Fruit fly (Drosophila melanogaster): ENCODE results near the gene CG32112.

The CG32112 gene

DNA sequence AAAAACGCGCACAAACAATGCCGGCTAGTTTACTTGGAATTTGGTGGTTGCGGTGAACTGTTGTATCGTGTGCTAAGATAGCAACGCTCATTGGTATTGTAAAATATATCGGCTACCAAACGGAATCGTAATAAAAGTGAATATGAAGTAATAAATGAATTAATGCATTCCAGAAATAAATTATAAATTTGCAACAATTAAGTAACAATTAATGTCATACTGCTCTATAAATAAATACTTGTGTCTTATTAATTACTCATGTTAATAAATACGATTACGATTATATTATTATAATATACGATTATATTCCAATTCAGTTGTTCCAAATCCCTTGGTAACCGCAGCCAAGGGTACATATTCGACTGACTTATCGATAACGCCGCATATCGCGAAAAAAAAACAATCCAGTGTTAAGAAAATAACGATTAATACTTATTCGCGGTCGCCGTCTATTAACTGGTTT, 6.9 kb upstream of the CG32112 start, which contains the start of the genes SmD1 and Ptp69D (continued):
- TF ChIP-seq Ets65A (GFP tag) = peak; percentile 32
- TF ChIP-seq Doc2 (GFP tag; IDR thresholded peaks at IDR 0.05) = no peak
- peak; percentile 0 for TF ChIP-seq HmgZ (tag; optimal IDR thresholded peaks at IDR 0.05)
- no peak for TF ChIP-seq CoRest (tag; optimal IDR thresholded peaks at IDR 0.05)
- peak; percentile 7 for TF ChIP-seq gfzf (GFP tag; optimal IDR thresholded peaks at IDR 0.05)

DNA sequence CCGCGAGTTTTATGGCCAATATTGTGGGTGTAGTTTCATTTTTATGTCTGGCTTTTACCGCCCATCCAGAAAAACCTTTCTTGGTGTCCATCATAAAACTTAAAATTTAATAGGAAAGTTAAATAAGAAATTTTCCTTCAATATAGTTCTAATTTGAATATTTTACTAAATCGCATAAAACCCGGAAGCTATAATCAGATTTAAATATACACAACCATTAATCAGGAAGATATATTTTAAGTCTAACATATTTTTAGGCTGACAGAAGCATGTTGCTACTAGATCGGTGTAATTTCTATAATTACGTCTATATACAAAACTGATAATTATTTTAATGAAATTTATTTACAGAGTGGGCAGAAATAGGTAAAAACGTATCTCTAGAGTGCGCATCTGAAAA, 5.8 kb upstream of the CG32112 start:
- peak in 1 of 2 experiments; percentile 92 for TF ChIP-seq Eip74EF (GFP tag; optimal IDR thresholded peaks at IDR 0.05)
- no peak for TF ChIP-seq her (GFP tag; optimal IDR thresholded peaks at IDR 0.05)

DNA sequence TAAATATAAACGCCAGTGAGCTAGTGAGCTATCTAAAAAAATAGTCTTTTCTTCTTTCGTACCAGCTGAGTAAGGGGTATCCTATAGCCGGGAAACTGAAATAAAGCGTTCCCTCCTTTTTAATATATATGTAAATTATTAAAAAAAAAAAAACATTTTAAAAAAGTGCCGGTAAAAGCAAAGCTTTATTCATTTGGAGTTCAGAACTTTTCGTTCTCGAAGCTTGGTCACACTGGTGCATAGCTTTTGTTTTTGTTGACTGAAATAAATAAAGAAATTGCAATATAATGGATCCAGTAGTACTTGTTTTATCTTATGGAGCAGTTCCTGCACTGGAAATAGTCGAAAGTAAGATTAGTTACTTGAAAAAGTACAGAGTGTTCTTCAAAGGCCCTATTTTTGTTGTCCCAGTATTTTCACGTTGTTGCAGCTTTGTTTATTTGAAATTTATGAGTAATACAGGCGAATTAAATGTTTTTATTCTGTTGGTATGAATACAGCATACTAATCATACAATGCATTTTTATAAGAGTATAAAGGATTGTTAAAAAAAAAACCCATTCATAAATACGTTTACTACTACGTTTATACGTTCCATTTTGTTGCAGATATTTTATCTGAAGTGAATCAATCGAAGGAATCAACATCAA, 3.7 kb downstream of the CG32112 start, which contains the start of gene CG32109:
TSS of gene CG32109 (plus strand) at position 224 of the 650 bp plus-strand sequence.
- TF ChIP-seq CG12071 (GFP tag; optimal IDR thresholded peaks at IDR 0.05) = no peak
- TF ChIP-seq chif (GFP tag; optimal IDR thresholded peaks at IDR 0.05) = no peak
- TF ChIP-seq Atf-2 (GFP tag; optimal IDR thresholded peaks at IDR 0.05) = no peak
- TF ChIP-seq Dref (GFP tag; IDR thresholded peaks at IDR 0.05) = no peak
- TF ChIP-seq CG11723 (GFP tag; optimal IDR thresholded peaks at IDR 0.05) = no peak
- no peak for TF ChIP-seq CG1792 (GFP tag; optimal IDR thresholded peaks at IDR 0.05)
- no peak for TF ChIP-seq CG8478 (optimal IDR thresholded peaks at IDR 0.05)
- TF ChIP-seq E2f2 (GFP tag; IDR thresholded peaks at IDR 0.05) = peak; percentile 65
- TF ChIP-seq CG4404 (GFP tag; IDR thresholded peaks at IDR 0.05) = no peak
- TF ChIP-seq Deaf1 (tag; optimal IDR thresholded peaks at IDR 0.05) = no peak
- TF ChIP-seq PHDP (tag; optimal IDR thresholded peaks at IDR 0.05) = no peak
- TF ChIP-seq wdn (GFP tag; IDR thresholded peaks at IDR 0.05) = no peak
- no peak for TF ChIP-seq Ets65A (GFP tag)
- TF ChIP-seq scrt (GFP tag; optimal IDR thresholded peaks at IDR 0.05) = no peak
- no peak for TF ChIP-seq CG17612 (GFP tag; IDR thresholded peaks at IDR 0.05)
- TF ChIP-seq salm (tag; optimal IDR thresholded peaks at IDR 0.05) = no peak
- no peak for TF ChIP-seq Bgb (GFP tag; IDR thresholded peaks at IDR 0.05; ENCODE audit: partially characterized antibody)
- TF ChIP-seq Xrp1 (GFP tag; IDR thresholded peaks at IDR 0.05) = no peak
- TF ChIP-seq lilli (GFP tag; optimal IDR thresholded peaks at IDR 0.05) = no peak
- TF ChIP-seq CG17328 (GFP tag; IDR thresholded peaks at IDR 0.05) = no peak
- TF ChIP-seq Dp (GFP tag; optimal IDR thresholded peaks at IDR 0.05) = peak; percentile 61
- TF ChIP-seq Hr3 (GFP tag; optimal IDR thresholded peaks at IDR 0.05) = no peak
- no peak for TF ChIP-seq gce (GFP tag; IDR thresholded peaks at IDR 0.05)
- no peak for TF ChIP-seq CG11093 (GFP tag; IDR thresholded peaks at IDR 0.05)
- TF ChIP-seq row (GFP tag; IDR thresholded peaks at IDR 0.05) = no peak
- TF ChIP-seq Dip2 (GFP tag; IDR thresholded peaks at IDR 0.05) = no peak
- no peak for TF ChIP-seq CG4854 (GFP tag; optimal IDR thresholded peaks at IDR 0.05)
- no peak for TF ChIP-seq bbx (GFP tag; IDR thresholded peaks at IDR 0.05; ENCODE audit: partially characterized antibody)
- TF ChIP-seq ATbp (GFP tag; optimal IDR thresholded peaks at IDR 0.05) = no peak
- peak; percentile 30 for TF ChIP-seq CG12659 (GFP tag; optimal IDR thresholded peaks at IDR 0.05)
- TF ChIP-seq Lhr (GFP tag; optimal IDR thresholded peaks at IDR 0.05) = no peak
- TF ChIP-seq CG10267 (tag; optimal IDR thresholded peaks at IDR 0.05) = no peak
- no peak for TF ChIP-seq sug (tag; optimal IDR thresholded peaks at IDR 0.05)
- no peak for TF ChIP-seq luna (GFP tag; optimal IDR thresholded peaks at IDR 0.05)
- TF ChIP-seq CG8290 (GFP tag; optimal IDR thresholded peaks at IDR 0.05) = no peak
- TF ChIP-seq CG8290 (tag; optimal IDR thresholded peaks at IDR 0.05) = no peak
- no peak for TF ChIP-seq D19A (tag; optimal IDR thresholded peaks at IDR 0.05)
- TF ChIP-seq ERR (GFP tag; optimal IDR thresholded peaks at IDR 0.05) = no peak
- TF ChIP-seq al (GFP tag; IDR thresholded peaks at IDR 0.05) = no peak
- TF ChIP-seq CG12104 (GFP tag; optimal IDR thresholded peaks at IDR 0.05) = no peak
- TF ChIP-seq Lim3 (GFP tag; IDR thresholded peaks at IDR 0.05) = no peak
- no peak for TF ChIP-seq CG1832 (GFP tag; optimal IDR thresholded peaks at IDR 0.05)
